Worm (Caenorhabditis elegans) whole organism, L4 larva: ENCODE measurements around the gene cox-6A.

ENCODE experiments used
- D1046.2 ChIP-seq: fragments of 200-800 bp; sonication (Bioruptor generic); IDR thresholded peaks from 2 replicates; pipeline ENCODE4 v1.3.6; 2022; ENCODE audit warnings: missing genetic modification characterization, missing compliant biosample characterization
- F44E2.7 ChIP-seq: fragments of 200-800 bp; sonication (Bioruptor generic); IDR thresholded peaks from 2 replicates; pipeline ENCODE4 v2.1.2; 2022; ENCODE audit warnings: missing genetic modification characterization, missing compliant biosample characterization
- aly-2 ChIP-seq: sonication (generic microtip); optimal IDR thresholded peaks from 2 replicates; lab custom pipeline; 2018; ENCODE audit warnings: missing biosample characterization, missing genetic modification characterization
- ama-1 ChIP-seq: fragments of 150-350 bp; optimal IDR thresholded peaks from 2 replicates; lab custom pipeline; 2014; ENCODE audit warnings: inconsistent platforms, mixed read lengths
- arid-1 ChIP-seq: fragments of 200-800 bp; sonication (Bioruptor generic); conservative IDR thresholded peaks from 2 replicates; pipeline ENCODE4 v1.3.6; 2022; ENCODE audit warnings: missing genetic modification reagents, missing genetic modification characterization, missing compliant biosample characterization
- ceh-20 ChIP-seq: fragments of 200-800 bp; sonication (Bioruptor generic); IDR thresholded peaks from 2 replicates; pipeline ENCODE4 v1.3.6; 2022; ENCODE audit warnings: missing genetic modification reagents, missing genetic modification characterization, missing compliant biosample characterization
- ceh-32 ChIP-seq: sonication (generic microtip); optimal IDR thresholded peaks from 2 replicates; lab custom pipeline; 2016; ENCODE audit warnings: mild to moderate bottlenecking, missing genetic modification characterization, missing compliant biosample characterization; ENCODE audit not compliant: poor library complexity
- ces-1 ChIP-seq: fragments of 150-350 bp; sonication (generic microtip); optimal IDR thresholded peaks from 4 replicates; lab custom pipeline; 2014; ENCODE audit warnings: missing biosample characterization, missing genetic modification reagents, missing genetic modification characterization
- ctbp-1 ChIP-seq: fragments of 200-800 bp; sonication (Bioruptor generic); IDR thresholded peaks from 2 replicates; pipeline ENCODE4 v1.3.6; 2022; ENCODE audit warnings: missing genetic modification reagents, missing genetic modification characterization, missing compliant biosample characterization
- daf-16 ChIP-seq, 3 experiments: sonication (generic microtip); optimal IDR thresholded peaks; 2 replicates each; lab custom pipeline; 2016 to 2017; ENCODE audit warnings: missing genetic modification characterization in 3 of 3, missing genetic modification reagents in 3 of 3, mild to moderate bottlenecking in 2 of 3, missing compliant biosample characterization in 2 of 3, missing biosample characterization in 1 of 3, moderate library complexity in 1 of 3
- daf-8 ChIP-seq: fragments of 200-800 bp; sonication (Bioruptor generic); IDR thresholded peaks from 2 replicates; pipeline ENCODE4 v1.3.6; 2022; ENCODE audit warnings: missing genetic modification characterization, missing compliant biosample characterization
- dmd-9 ChIP-seq: fragments of 200-800 bp; sonication (Bioruptor generic); IDR thresholded peaks from 2 replicates; pipeline ENCODE4 v1.3.6; 2022; ENCODE audit warnings: missing genetic modification reagents, missing genetic modification characterization, missing compliant biosample characterization
- dpl-1 ChIP-seq: fragments of 150-350 bp; optimal IDR thresholded peaks from 2 replicates; lab custom pipeline; 2014; ENCODE audit warnings: missing biosample characterization, missing genetic modification reagents, missing genetic modification characterization
- duxl-1 ChIP-seq: sonication (generic microtip); optimal IDR thresholded peaks from 2 replicates; lab custom pipeline; 2016; ENCODE audit warnings: mild to moderate bottlenecking, missing genetic modification characterization, moderate library complexity, missing compliant biosample characterization; ENCODE audit not compliant: poor library complexity
- dve-1 ChIP-seq: sonication (generic microtip); optimal IDR thresholded peaks from 2 replicates; lab custom pipeline; 2017; ENCODE audit warnings: antibody characterized with exemption, mild to moderate bottlenecking, missing genetic modification characterization, missing compliant biosample characterization; ENCODE audit not compliant: insufficient read depth
- egl-43 ChIP-seq: fragments of 200-800 bp; sonication (Bioruptor generic); IDR thresholded peaks from 2 replicates; pipeline ENCODE4 v1.3.6; 2022; ENCODE audit warnings: missing genetic modification reagents, missing genetic modification characterization, missing compliant biosample characterization
- gei-8 ChIP-seq: fragments of 200-800 bp; sonication (Bioruptor generic); optimal IDR thresholded peaks from 2 replicates; lab custom pipeline; 2018; ENCODE audit warnings: mild to moderate bottlenecking, missing genetic modification characterization, missing compliant biosample characterization
- hif-1 ChIP-seq, 2 experiments: sonication (generic microtip); optimal IDR thresholded peaks; 2 replicates each; lab custom pipeline; 2016 to 2017; ENCODE audit warnings: missing compliant biosample characterization in 2 of 2, missing genetic modification characterization in 2 of 2, missing genetic modification reagents in 2 of 2, missing genotype in 2 of 2, mild to moderate bottlenecking in 1 of 2
- jun-1 ChIP-seq: fragments of 150-350 bp; optimal IDR thresholded peaks from 2 replicates; lab custom pipeline; 2014; ENCODE audit warnings: missing biosample characterization, missing genetic modification reagents, missing genetic modification characterization
- lin-13 ChIP-seq: fragments of 150-350 bp; optimal IDR thresholded peaks from 2 replicates; lab custom pipeline; 2014; ENCODE audit warnings: missing biosample characterization, missing genetic modification reagents, missing genetic modification characterization
- lin-15B ChIP-seq: fragments of 150-350 bp; sonication (generic microtip); optimal IDR thresholded peaks from 3 replicates; lab custom pipeline; 2014; ENCODE audit warnings: missing biosample characterization, missing genetic modification characterization
- lin-39 ChIP-seq: fragments of 150-350 bp; optimal IDR thresholded peaks from 2 replicates; lab custom pipeline; 2014; ENCODE audit warnings: missing biosample characterization, missing genetic modification reagents, missing genetic modification characterization
- lsy-2 ChIP-seq, 2 experiments: fragments of 150-350 bp in 1 of 2; sonication (generic microtip) in 1 of 2; optimal IDR thresholded peaks; 2 replicates each; lab custom pipeline; 2014 to 2017; ENCODE audit warnings: missing biosample characterization in 2 of 2, missing genetic modification characterization in 2 of 2
- madf-9 ChIP-seq: fragments of 200-800 bp; sonication (Bioruptor generic); conservative IDR thresholded peaks from 2 replicates; pipeline ENCODE4 v1.3.6; 2022; ENCODE audit warnings: missing genetic modification reagents, missing genetic modification characterization, missing compliant biosample characterization
- mep-1 ChIP-seq: fragments of 150-350 bp; sonication (generic microtip); optimal IDR thresholded peaks from 3 replicates; lab custom pipeline; 2014; ENCODE audit warnings: missing biosample characterization, missing genetic modification characterization
- nhr-10 ChIP-seq: fragments of 150-350 bp; optimal IDR thresholded peaks from 2 replicates; lab custom pipeline; 2014; ENCODE audit warnings: missing biosample characterization, missing genetic modification characterization
- nhr-11 ChIP-seq: fragments of 150-350 bp; optimal IDR thresholded peaks from 2 replicates; lab custom pipeline; 2014; ENCODE audit warnings: missing biosample characterization, missing genetic modification characterization
- nhr-237 ChIP-seq: sonication (generic microtip); optimal IDR thresholded peaks from 2 replicates; lab custom pipeline; 2017; ENCODE audit warnings: missing biosample characterization, missing genetic modification characterization
- nhr-25 ChIP-seq: sonication (generic microtip); optimal IDR thresholded peaks from 2 replicates; lab custom pipeline; 2017; ENCODE audit warnings: missing genetic modification characterization, mild to moderate bottlenecking, missing compliant biosample characterization, antibody characterized with exemption, moderate library complexity, borderline replicate concordance; ENCODE audit not compliant: insufficient read depth
- nhr-28 ChIP-seq: fragments of 150-350 bp; optimal IDR thresholded peaks from 2 replicates; lab custom pipeline; 2014; ENCODE audit warnings: missing biosample characterization, missing genetic modification characterization
- nhr-41 ChIP-seq: fragments of 200-800 bp; sonication (Bioruptor generic); IDR thresholded peaks from 2 replicates; pipeline ENCODE4 v1.3.6; 2022; ENCODE audit warnings: missing genetic modification reagents, missing genetic modification characterization, missing compliant biosample characterization
- nhr-42 ChIP-seq: fragments of 200-800 bp; sonication (Bioruptor generic); IDR thresholded peaks from 2 replicates; pipeline ENCODE4 v1.3.6; 2022; ENCODE audit warnings: missing genetic modification characterization, missing compliant biosample characterization
- nhr-48 ChIP-seq: sonication (generic microtip); optimal IDR thresholded peaks from 2 replicates; lab custom pipeline; 2016; ENCODE audit warnings: mild to moderate bottlenecking, missing genetic modification characterization, missing compliant biosample characterization
- nhr-76 ChIP-seq: fragments of 150-350 bp; optimal IDR thresholded peaks from 2 replicates; lab custom pipeline; 2014; ENCODE audit warnings: missing biosample characterization, missing genetic modification characterization
- nhr-77 ChIP-seq: fragments of 150-350 bp; optimal IDR thresholded peaks from 2 replicates; lab custom pipeline; 2014; ENCODE audit warnings: missing biosample characterization, missing genetic modification characterization
- pha-4 ChIP-seq, 2 experiments: fragments of 150-350 bp in 1 of 2; fragments of 200-800 bp in 1 of 2; sonication (Bioruptor generic) in 1 of 2; IDR thresholded peaks in 1 of 2; optimal IDR thresholded peaks in 1 of 2; 2 replicates each; pipeline versions ENCODE4 v1.3.6 to Lab custom; 2014 to 2022; ENCODE audit warnings: missing genetic modification characterization in 2 of 2, missing genetic modification reagents in 2 of 2, missing biosample characterization in 1 of 2, missing compliant biosample characterization in 1 of 2
- php-3 ChIP-seq: fragments of 200-800 bp; sonication (Bioruptor generic); IDR thresholded peaks from 2 replicates; pipeline ENCODE4 v1.3.6; 2022; ENCODE audit warnings: missing genetic modification reagents, missing genetic modification characterization, missing compliant biosample characterization
- rbr-2 ChIP-seq: sonication (generic microtip); optimal IDR thresholded peaks from 2 replicates; lab custom pipeline; 2016; ENCODE audit warnings: missing genotype, missing genetic modification characterization, missing compliant biosample characterization
- saeg-2 ChIP-seq: fragments of 200-800 bp; sonication (Bioruptor generic); IDR thresholded peaks from 2 replicates; pipeline ENCODE4 v1.3.6; 2022; ENCODE audit warnings: missing genetic modification reagents, missing genetic modification characterization, missing compliant biosample characterization
- tag-97 ChIP-seq: fragments of 200-800 bp; sonication (Bioruptor generic); IDR thresholded peaks from 2 replicates; pipeline ENCODE4 v1.3.6; 2022; ENCODE audit warnings: missing genetic modification characterization, missing compliant biosample characterization
- unc-130 ChIP-seq: sonication (generic microtip); optimal IDR thresholded peaks from 2 replicates; lab custom pipeline; 2016; ENCODE audit warnings: missing genetic modification reagents, missing genetic modification characterization, missing compliant biosample characterization
- unc-39 ChIP-seq: sonication (generic microtip); optimal IDR thresholded peaks from 2 replicates; lab custom pipeline; 2017; ENCODE audit warnings: missing biosample characterization, missing genetic modification characterization
- vab-7 ChIP-seq: fragments of 200-800 bp; sonication (Bioruptor generic); IDR thresholded peaks from 2 replicates; pipeline ENCODE4 v1.3.6; 2022; ENCODE audit warnings: missing genetic modification reagents, missing genetic modification characterization, missing compliant biosample characterization
- zfp-2 ChIP-seq: sonication (generic microtip); optimal IDR thresholded peaks from 2 replicates; lab custom pipeline; 2016; ENCODE audit warnings: mild to moderate bottlenecking, missing genetic modification characterization, missing compliant biosample characterization
- zfp-3 ChIP-seq: fragments of 200-800 bp; sonication (Bioruptor generic); conservative IDR thresholded peaks from 2 replicates; pipeline ENCODE4 v1.3.6; 2022; ENCODE audit warnings: missing genetic modification reagents, missing genetic modification characterization, missing compliant biosample characterization
- ztf-11 ChIP-seq: fragments of 150-350 bp; optimal IDR thresholded peaks from 2 replicates; lab custom pipeline; 2014; ENCODE audit warnings: missing biosample characterization, missing genetic modification characterization
- ztf-7 ChIP-seq: fragments of 150-350 bp; optimal IDR thresholded peaks from 2 replicates; lab custom pipeline; 2014; ENCODE audit warnings: missing biosample characterization, missing genetic modification characterization

The cox-6A gene

ce11 chrIII:5083304-5083703 is 1.8 kb downstream of the cox-6A start (continued):
- TF ChIP-seq nhr-25 (tag; lab: Kevin White, UChicago) = no peak
- TF ChIP-seq madf-9 (GFP tag; lab: Robert Waterston, UW) = no peak
- TF ChIP-seq ceh-32 (tag; lab: Kevin White, UChicago) = no peak
- TF ChIP-seq duxl-1 (tag; lab: Kevin White, UChicago) = no peak
- TF ChIP-seq nhr-28 (tag; lab: Kevin White, UChicago) = no peak
- no peak for TF ChIP-seq aly-2 (tag; lab: Kevin White, UChicago)
- TF ChIP-seq ctbp-1 (GFP tag; lab: Robert Waterston, UW) = no peak
- TF ChIP-seq zfp-3 (GFP tag; lab: Robert Waterston, UW) = 0 out of 2 replicates have a peak, but pooled peaks have one; percentile 36
- TF ChIP-seq tag-97 (GFP tag; lab: Robert Waterston, UW) = no peak
- TF ChIP-seq nhr-77 (tag; lab: Kevin White, UChicago) = no peak
- TF ChIP-seq saeg-2 (GFP tag; lab: Robert Waterston, UW) = no peak
- TF ChIP-seq ceh-20 = no peak
- no peak for TF ChIP-seq D1046.2 (GFP tag; lab: Robert Waterston, UW)
- no peak for TF ChIP-seq daf-8
- no peak for TF ChIP-seq daf-16 (GFP tag; optimal IDR thresholded peaks at IDR 0.05; lab: Kevin White, UChicago)
- peak; percentile 21 for TF ChIP-seq daf-16 (tag; optimal IDR thresholded peaks at IDR 0.05; lab: Kevin White, UChicago)
- no peak for TF ChIP-seq jun-1 (tag; lab: Kevin White, UChicago)
- TF ChIP-seq nhr-41 (GFP tag; lab: Robert Waterston, UW) = no peak
- peak in 1 of 2 experiments; percentile 15 for TF ChIP-seq lsy-2 (tag; optimal IDR thresholded peaks at IDR 0.05; lab: Kevin White, UChicago)
- no peak for TF ChIP-seq gei-8 (GFP tag; lab: Kevin White, UChicago)
- TF ChIP-seq unc-130 (GFP tag; lab: Kevin White, UChicago) = no peak
- TF ChIP-seq ces-1 = no peak
- peak; percentile 25 for TF ChIP-seq dve-1
- no peak for TF ChIP-seq lin-15B (tag; lab: Kevin White, UChicago)
- 0 out of 2 replicates have a peak, but pooled peaks have one; percentile 30 for TF ChIP-seq pha-4 (GFP tag; IDR thresholded peaks at IDR 0.05; lab: Robert Waterston, UW)
- no peak for TF ChIP-seq pha-4 (tag; optimal IDR thresholded peaks at IDR 0.05; lab: Kevin White, UChicago)
- TF ChIP-seq rbr-2 (tag; lab: Kevin White, UChicago) = no peak
- TF ChIP-seq nhr-237 (tag; lab: Kevin White, UChicago) = no peak
- peak; percentile 0 for TF ChIP-seq mep-1 (tag; lab: Kevin White, UChicago)
- no peak for TF ChIP-seq php-3
- peak; percentile 25 for TF ChIP-seq nhr-48 (tag; lab: Kevin White, UChicago)
- no peak for TF ChIP-seq lin-13 (GFP tag; lab: Kevin White, UChicago)
- TF ChIP-seq unc-39 = no peak
- TF ChIP-seq lin-39 (tag; lab: Kevin White, UChicago) = no peak
- no peak for TF ChIP-seq dpl-1 (GFP tag; lab: Kevin White, UChicago)
- TF ChIP-seq nhr-42 (GFP tag; lab: Robert Waterston, UW) = no peak
- TF ChIP-seq nhr-10 (tag; lab: Kevin White, UChicago) = no peak
- TF ChIP-seq zfp-2 (tag; lab: Kevin White, UChicago) = no peak
- TF ChIP-seq F44E2.7 (GFP tag; lab: Robert Waterston, UW) = 0 out of 2 replicates have a peak, but pooled peaks have one; percentile 15
- no peak for TF ChIP-seq nhr-76 (tag; lab: Kevin White, UChicago)
- no peak for TF ChIP-seq egl-43 (GFP tag; lab: Robert Waterston, UW)
- TF ChIP-seq ama-1 (lab: Kevin White, UChicago) = no peak
- no peak for TF ChIP-seq nhr-11
- TF ChIP-seq arid-1 = no peak
- no peak for TF ChIP-seq vab-7 (GFP tag; lab: Robert Waterston, UW)
- TF ChIP-seq dmd-9 (GFP tag; lab: Robert Waterston, UW) = no peak
- TF ChIP-seq ztf-11 (tag; lab: Kevin White, UChicago) = no peak
- no peak for TF ChIP-seq ztf-7 (tag; lab: Kevin White, UChicago)
- TF ChIP-seq hif-1 (tag; optimal IDR thresholded peaks at IDR 0.05; lab: Kevin White, UChicago) = no peak
- TF ChIP-seq, all 104 proteins: peak for 15
